Fruit fly (Drosophila melanogaster): Measurements from ENCODE around the gene stops.

The stops gene

dm6 chr3R:31134056-31134455, 34.9 kb downstream of the stops start, which contains the start of gene Gycbeta100B (continued):
- TF ChIP-seq CG6854 (GFP tag; optimal IDR thresholded peaks at IDR 0.05), result no peak
- peak; percentile 44 for TF ChIP-seq net (GFP tag; optimal IDR thresholded peaks at IDR 0.05)
- peak; percentile 29 for TF ChIP-seq Ets96B (tag; optimal IDR thresholded peaks at IDR 0.05)
- peak; percentile 11 for TF ChIP-seq Sox14 (GFP tag; optimal IDR thresholded peaks at IDR 0.05)
- peak; percentile 42 for TF ChIP-seq achi (GFP tag; optimal IDR thresholded peaks at IDR 0.05)
- TF ChIP-seq svp (GFP tag), result no peak
- TF ChIP-seq vri (GFP tag; optimal IDR thresholded peaks at IDR 0.05), result no peak
- TF ChIP-seq esn (GFP tag; optimal IDR thresholded peaks at IDR 0.05), result no peak
- TF ChIP-seq CG8119 (GFP tag; IDR thresholded peaks at IDR 0.05), result no peak
- TF ChIP-seq fd59A (GFP tag; optimal IDR thresholded peaks at IDR 0.05), result no peak
- TF ChIP-seq ss (GFP tag; optimal IDR thresholded peaks at IDR 0.05), result peak in 1 of 2 experiments; percentile 42
- peak; percentile 5 for TF ChIP-seq CG34406 (GFP tag; optimal IDR thresholded peaks at IDR 0.05)
- no peak for TF ChIP-seq CG15336 (GFP tag; IDR thresholded peaks at IDR 0.05)
- TF ChIP-seq CG6276 (GFP tag; optimal IDR thresholded peaks at IDR 0.05), result peak; percentile 10
- TF ChIP-seq Eip93F (GFP tag; optimal IDR thresholded peaks at IDR 0.05), result no peak
- TF ChIP-seq CG6163 (GFP tag; IDR thresholded peaks at IDR 0.05), result peak; percentile 63; the same call in 1 of the 3 replicates
- peak; percentile 2 for TF ChIP-seq CG8319 (GFP tag; optimal IDR thresholded peaks at IDR 0.05)
- TF ChIP-seq eg (GFP tag; IDR thresholded peaks at IDR 0.05), result peak; percentile 34; the same call in 2 of the 3 replicates
- TF ChIP-seq spab (GFP tag; optimal IDR thresholded peaks at IDR 0.05), result no peak
- peak; percentile 43 for TF ChIP-seq pdm3 (GFP tag; optimal IDR thresholded peaks at IDR 0.05)
- no peak for TF ChIP-seq Smox (GFP tag; optimal IDR thresholded peaks at IDR 0.05)
- TF ChIP-seq CG6792 (GFP tag; optimal IDR thresholded peaks at IDR 0.05), result no peak
- TF ChIP-seq CG11902 (GFP tag; optimal IDR thresholded peaks at IDR 0.05), result no peak
- peak; percentile 5 for TF ChIP-seq topi (GFP tag; optimal IDR thresholded peaks at IDR 0.05)
- TF ChIP-seq Hr4 (GFP tag; optimal IDR thresholded peaks at IDR 0.05), result peak; percentile 26
- peak; percentile 28 for TF ChIP-seq CG32006 (GFP tag; optimal IDR thresholded peaks at IDR 0.05)
- TF ChIP-seq Blimp-1 (GFP tag; optimal IDR thresholded peaks at IDR 0.05), result no peak
- TF ChIP-seq Met (GFP tag; optimal IDR thresholded peaks at IDR 0.05), result peak; percentile 33
- no peak for TF ChIP-seq Lpt (GFP tag; optimal IDR thresholded peaks at IDR 0.05)
- TF ChIP-seq Sox102F (GFP tag; optimal IDR thresholded peaks at IDR 0.05), result peak; percentile 13
- peak; percentile 21 for TF ChIP-seq dac (GFP tag; optimal IDR thresholded peaks at IDR 0.05)
- TF ChIP-seq fd85E (GFP tag; optimal IDR thresholded peaks at IDR 0.05), result no peak
- TF ChIP-seq CG16779 (tag; optimal IDR thresholded peaks at IDR 0.05), result no peak
- TF ChIP-seq Ets21C (GFP tag; optimal IDR thresholded peaks at IDR 0.05), result no peak
- TF ChIP-seq Hr39 (GFP tag; optimal IDR thresholded peaks at IDR 0.05), result no peak
- peak; percentile 59 for TF ChIP-seq Eip78C (GFP tag)

DNA sequence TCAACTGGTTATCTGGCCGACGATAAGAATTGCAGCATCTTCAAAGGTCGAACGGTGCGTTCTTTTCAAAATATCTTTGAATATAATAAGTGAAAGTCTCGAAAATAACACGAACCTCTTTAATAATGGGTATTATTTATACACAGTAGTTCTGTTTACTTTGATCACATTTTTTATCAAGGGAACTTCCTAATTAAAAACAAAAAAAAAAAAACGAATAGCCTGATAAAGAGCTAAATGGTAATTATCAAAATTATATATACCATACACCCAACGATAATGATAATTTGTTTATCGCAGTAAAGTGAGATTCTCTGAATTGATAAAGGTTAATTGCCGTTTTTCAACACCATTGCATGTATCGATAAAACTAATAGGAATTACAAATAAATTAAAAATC, 38.3 kb downstream of the stops start, which contains the start of gene Ktch:
Ktch (minus strand) TSS at position 101 of the 400 bp plus-strand sequence.
- TF ChIP-seq CG6276 (GFP tag; optimal IDR thresholded peaks at IDR 0.05) (no peak), Eip75B (GFP tag; optimal IDR thresholded peaks at IDR 0.05) (no peak), Gug (GFP tag; IDR thresholded peaks at IDR 0.05) (no peak), CG6854 (GFP tag; optimal IDR thresholded peaks at IDR 0.05) (no peak), CG8319 (GFP tag; optimal IDR thresholded peaks at IDR 0.05) (no peak), CG3032 (tag; optimal IDR thresholded peaks at IDR 0.05) (no peak), Eip93F (GFP tag; optimal IDR thresholded peaks at IDR 0.05) (no peak)

dm6 chr3R:31127357-31127775, 41.5 kb downstream of the stops start:
- TF ChIP-seq CG11902 (GFP tag; optimal IDR thresholded peaks at IDR 0.05) (no peak), fkh (GFP tag; optimal IDR thresholded peaks at IDR 0.05) (peak; percentile 60)
